Fruit fly (Drosophila melanogaster) whole organism, adult: ENCODE measurements around the gene CG4066.

Source experiments
- CG11617 ChIP-seq: fragments of 200-800 bp; sonication (Bioruptor generic); optimal IDR thresholded peaks from 2 replicates; lab custom pipeline; 2017; ENCODE audit warnings: mild to moderate bottlenecking, missing biosample characterization, missing genetic modification reagents, missing genetic modification characterization
- CG12768 ChIP-seq: fragments of 200-800 bp; sonication (Bioruptor generic); optimal IDR thresholded peaks from 2 replicates; lab custom pipeline; 2017; ENCODE audit warnings: missing biosample characterization, missing genetic modification characterization, mild to moderate bottlenecking, moderate library complexity, missing genetic modification reagents
- CG14711 ChIP-seq: fragments of 200-800 bp; sonication (Bioruptor generic); optimal IDR thresholded peaks from 2 replicates; lab custom pipeline; 2018; ENCODE audit warnings: missing biosample characterization, mild to moderate bottlenecking, missing genetic modification characterization, moderate library complexity
- CG1620 ChIP-seq: fragments of 200-800 bp; sonication (Bioruptor generic); optimal IDR thresholded peaks from 2 replicates; lab custom pipeline; 2016; ENCODE audit warnings: missing biosample characterization, missing genetic modification characterization
- CG33017 ChIP-seq: fragments of 200-800 bp; sonication (Bioruptor generic); optimal IDR thresholded peaks from 2 replicates; lab custom pipeline; 2018; ENCODE audit warnings: missing biosample characterization, mild to moderate bottlenecking, missing genetic modification characterization, moderate library complexity
- CG5204 ChIP-seq: fragments of 200-800 bp; sonication (Bioruptor generic); optimal IDR thresholded peaks from 2 replicates; lab custom pipeline; 2016; ENCODE audit warnings: missing biosample characterization, missing genetic modification characterization
- CG7045 ChIP-seq: fragments of 200-800 bp; sonication (Bioruptor generic); optimal IDR thresholded peaks from 2 replicates; lab custom pipeline; 2017; ENCODE audit warnings: missing biosample characterization, mild to moderate bottlenecking, missing genetic modification characterization
- CG7101 ChIP-seq: fragments of 200-800 bp; sonication (Bioruptor generic); optimal IDR thresholded peaks from 2 replicates; lab custom pipeline; 2018; ENCODE audit warnings: missing biosample characterization, mild to moderate bottlenecking, missing genetic modification characterization, moderate library complexity
- Clk ChIP-seq: fragments of 200-800 bp; sonication (Bioruptor generic); optimal IDR thresholded peaks from 2 replicates; lab custom pipeline; 2017; ENCODE audit warnings: missing biosample characterization, missing genetic modification characterization
- Crg-1 ChIP-seq: fragments of 200-800 bp; sonication (Bioruptor generic); optimal IDR thresholded peaks from 2 replicates; lab custom pipeline; 2016; ENCODE audit warnings: missing biosample characterization, missing genetic modification characterization
- Hr96 ChIP-seq: fragments of 200-800 bp; sonication (Bioruptor generic); optimal IDR thresholded peaks from 2 replicates; lab custom pipeline; 2016; ENCODE audit warnings: missing biosample characterization, missing genetic modification characterization
- Mnt ChIP-seq: fragments of 200-800 bp; sonication (Bioruptor generic); optimal IDR thresholded peaks from 2 replicates; lab custom pipeline; 2016; ENCODE audit warnings: missing biosample characterization, mild to moderate bottlenecking, missing genetic modification characterization
- bab1 ChIP-seq: fragments of 200-800 bp; sonication (Bioruptor generic); optimal IDR thresholded peaks from 3 replicates; lab custom pipeline; 2019; ENCODE audit warnings: missing biosample characterization, mild to moderate bottlenecking, missing genetic modification characterization, moderate library complexity
- cic ChIP-seq: fragments of 200-800 bp; sonication (Bioruptor generic); optimal IDR thresholded peaks from 2 replicates; lab custom pipeline; 2017; ENCODE audit warnings: missing biosample characterization, mild to moderate bottlenecking, missing genetic modification characterization, moderate library complexity
- cnc ChIP-seq, 2 experiments: fragments of >200 bp; optimal IDR thresholded peaks; 2 replicates each; lab custom pipeline; 2017
- kay ChIP-seq: fragments of 200-800 bp; sonication (Bioruptor generic); peaks from one replicate; lab custom pipeline; 2016; ENCODE audit warnings: missing biosample characterization, missing genetic modification characterization, borderline replicate concordance
- ovo ChIP-seq: fragments of 200-800 bp; sonication (Bioruptor generic); optimal IDR thresholded peaks from 2 replicates; lab custom pipeline; 2016; ENCODE audit warnings: missing biosample characterization, missing genetic modification characterization
- pad ChIP-seq: fragments of 200-800 bp; sonication (Bioruptor generic); optimal IDR thresholded peaks from 3 replicates; lab custom pipeline; 2017; ENCODE audit warnings: missing biosample characterization, missing genetic modification characterization, mild to moderate bottlenecking, moderate library complexity, missing genetic modification reagents
- tj ChIP-seq: fragments of 200-800 bp; sonication (Bioruptor generic); optimal IDR thresholded peaks from 3 replicates; lab custom pipeline; 2017; ENCODE audit warnings: missing biosample characterization, mild to moderate bottlenecking, missing genetic modification characterization, moderate library complexity
- toe ChIP-seq: fragments of 200-800 bp; sonication (Bioruptor generic); optimal IDR thresholded peaks from 2 replicates; lab custom pipeline; 2016; ENCODE audit warnings: missing biosample characterization, missing genetic modification characterization

Gene CG4066

dm6 chr3R:12302915-12303314, 8.2 kb upstream of the CG4066 start:
- TF ChIP-seq CG5204: no peak
- TF ChIP-seq kay (GFP tag; lab: Kevin White, UChicago): peak; percentile 6
- TF ChIP-seq tj: no peak
- peak; percentile 71 for TF ChIP-seq cic

- TF ChIP-seq Clk (GFP tag; lab: Kevin White, UChicago): no peak
- TF ChIP-seq cic: no peak
- TF ChIP-seq CG7045 (GFP tag; lab: Kevin White, UChicago): no peak
- TF ChIP-seq Mnt (GFP tag; lab: Kevin White, UChicago): no peak
- no peak for TF ChIP-seq CG33017 (tag; lab: Kevin White, UChicago)
- no peak for TF ChIP-seq kay (GFP tag; lab: Kevin White, UChicago)
- TF ChIP-seq CG14711 (tag; lab: Kevin White, UChicago): no peak
- TF ChIP-seq tj: no peak
- no peak for TF ChIP-seq toe
- no peak for TF ChIP-seq Crg-1 (GFP tag; lab: Kevin White, UChicago)
- TF ChIP-seq pad (GFP tag; lab: Kevin White, UChicago): no peak
- no peak for TF ChIP-seq CG12768 (GFP tag; lab: Kevin White, UChicago)
Observed at dm6 chr3R:12307569-12307968, 3.6 kb upstream of the CG4066 start.

dm6 chr3R:12314236-12314635, 3.1 kb downstream of the CG4066 start:
- TF ChIP-seq Hr96 (GFP tag; lab: Kevin White, UChicago): no peak
- no peak for TF ChIP-seq Crg-1 (GFP tag; lab: Kevin White, UChicago)
- TF ChIP-seq CG12768 (GFP tag; lab: Kevin White, UChicago): no peak
- TF ChIP-seq CG5204: no peak
- no peak for TF ChIP-seq ovo (GFP tag; lab: Kevin White, UChicago)

dm6 chr3R:12315455-12315854, 4.3 kb downstream of the CG4066 start:
- TF ChIP-seq CG11617 (no peak), cic (no peak), Clk (GFP tag; lab: Kevin White, UChicago) (no peak), cnc (optimal IDR thresholded peaks at IDR 0.05; lab: Kevin White, UChicago) (no peak), CG33017 (tag; lab: Kevin White, UChicago) (no peak), tj (no peak), Mnt (GFP tag; lab: Kevin White, UChicago) (no peak), kay (GFP tag; lab: Kevin White, UChicago) (no peak), bab1 (GFP tag; lab: Kevin White, UChicago) (no peak), Hr96 (GFP tag; lab: Kevin White, UChicago) (no peak), toe (no peak), Crg-1 (GFP tag; lab: Kevin White, UChicago) (no peak), CG12768 (GFP tag; lab: Kevin White, UChicago) (no peak), CG7045 (GFP tag; lab: Kevin White, UChicago) (no peak)

- TF ChIP-seq ovo (GFP tag; lab: Kevin White, UChicago): no peak
- no peak for TF ChIP-seq bab1 (GFP tag; lab: Kevin White, UChicago)
- TF ChIP-seq CG7101: no peak
- TF ChIP-seq Crg-1 (GFP tag; lab: Kevin White, UChicago): no peak
- no peak for TF ChIP-seq CG12768 (GFP tag; lab: Kevin White, UChicago)
- TF ChIP-seq Mnt (GFP tag; lab: Kevin White, UChicago): no peak
Observed at dm6 chr3R:12316420-12316819, 5.3 kb downstream of the CG4066 start.

- no peak for TF ChIP-seq Mnt (GFP tag; lab: Kevin White, UChicago)
- no peak for TF ChIP-seq Clk (GFP tag; lab: Kevin White, UChicago)
- no peak for TF ChIP-seq bab1 (GFP tag; lab: Kevin White, UChicago)
- no peak for TF ChIP-seq pad (GFP tag; lab: Kevin White, UChicago)
- no peak for TF ChIP-seq tj
- TF ChIP-seq toe: no peak
- TF ChIP-seq CG5204: no peak
- TF ChIP-seq cnc (optimal IDR thresholded peaks at IDR 0.05; lab: Kevin White, UChicago): no peak
- no peak for TF ChIP-seq CG11617
- TF ChIP-seq Crg-1 (GFP tag; lab: Kevin White, UChicago): no peak
- no peak for TF ChIP-seq CG14711 (tag; lab: Kevin White, UChicago)
- TF ChIP-seq cic: no peak
Observed at dm6 chr3R:12317325-12317724, 6.2 kb downstream of the CG4066 start.

dm6 chr3R:12323221-12323620, 12.1 kb downstream of the CG4066 start, which contains the start of gene CG10013:
CG10013 (plus strand) TSS chr3R:12323521.
- TF ChIP-seq Mnt (GFP tag; lab: Kevin White, UChicago): no peak
- TF ChIP-seq Hr96 (GFP tag; lab: Kevin White, UChicago): no peak
- TF ChIP-seq Clk (GFP tag; lab: Kevin White, UChicago): no peak

- TF ChIP-seq CG1620 (GFP tag; lab: Kevin White, UChicago) (no peak), Hr96 (GFP tag; lab: Kevin White, UChicago) (no peak), Clk (GFP tag; lab: Kevin White, UChicago) (no peak), toe (no peak), cnc (optimal IDR thresholded peaks at IDR 0.05; lab: Kevin White, UChicago) (no peak), CG5204 (no peak), CG12768 (GFP tag; lab: Kevin White, UChicago) (no peak), ovo (GFP tag; lab: Kevin White, UChicago) (no peak), tj (no peak), Crg-1 (GFP tag; lab: Kevin White, UChicago) (no peak), kay (GFP tag; lab: Kevin White, UChicago) (no peak), CG11617 (no peak), CG7045 (GFP tag; lab: Kevin White, UChicago) (no peak), pad (GFP tag; lab: Kevin White, UChicago) (no peak), CG14711 (tag; lab: Kevin White, UChicago) (no peak), CG7101 (no peak), cic (no peak), Mnt (GFP tag; lab: Kevin White, UChicago) (no peak)
Observed at dm6 chr3R:12326855-12327254, 15.7 kb downstream of the CG4066 start.
